Fruit fly (Drosophila melanogaster) whole organism, embryonic: ENCODE data around the gene CG13931.
A peak's percentile ranks its signal among the peaks of the same experiment; 100 is the strongest.

Experiments used
- Abd-B ChIP-seq: fragments of 200-800 bp; sonication (Bioruptor generic); optimal IDR thresholded peaks from 2 replicates; lab custom pipeline; 2018; ENCODE audit warnings: missing biosample characterization, mild to moderate bottlenecking, missing genetic modification characterization, moderate library complexity
- Awh ChIP-seq: fragments of 200-800 bp; sonication (Bioruptor generic); IDR thresholded peaks from 2 replicates; pipeline ENCODE4, ENCODE4 v1.3.6; 2022; ENCODE audit warnings: missing biosample characterization, missing genetic modification characterization
- Bdp1 ChIP-seq: fragments of 200-800 bp; sonication (Bioruptor generic); optimal IDR thresholded peaks from 3 replicates; lab custom pipeline; 2016; ENCODE audit warnings: missing biosample characterization, missing genetic modification characterization
- CG11723 ChIP-seq: fragments of 200-800 bp; sonication (Bioruptor generic); optimal IDR thresholded peaks from 2 replicates; lab custom pipeline; 2017; ENCODE audit warnings: missing biosample characterization, mild to moderate bottlenecking, missing genetic modification characterization
- CG12942 ChIP-seq: fragments of 200-800 bp; sonication (Bioruptor generic); optimal IDR thresholded peaks from 3 replicates; lab custom pipeline; 2016; ENCODE audit warnings: missing biosample characterization, missing genetic modification characterization
- CG13775 ChIP-seq: fragments of 200-800 bp; sonication (Bioruptor generic); optimal IDR thresholded peaks from 3 replicates; lab custom pipeline; 2017; ENCODE audit warnings: missing biosample characterization, mild to moderate bottlenecking, missing genetic modification characterization
- CG14710 ChIP-seq: fragments of 200-800 bp; sonication (Bioruptor generic); optimal IDR thresholded peaks from 3 replicates; lab custom pipeline; 2019; ENCODE audit warnings: missing biosample characterization, mild to moderate bottlenecking, missing genetic modification characterization, moderate library complexity
- CG15073 ChIP-seq: fragments of 200-800 bp; sonication (Bioruptor generic); optimal IDR thresholded peaks from 2 replicates; lab custom pipeline; 2016; ENCODE audit warnings: missing biosample characterization, missing genetic modification characterization
- CG15696 ChIP-seq: fragments of 200-800 bp; sonication (Bioruptor generic); optimal IDR thresholded peaks from 2 replicates; lab custom pipeline; 2019; ENCODE audit warnings: missing biosample characterization, mild to moderate bottlenecking, missing genetic modification characterization, moderate library complexity
- CG31388 ChIP-seq: fragments of 200-800 bp; sonication (Bioruptor generic); optimal IDR thresholded peaks from 2 replicates; lab custom pipeline; 2016; ENCODE audit warnings: missing biosample characterization, missing genetic modification characterization
- CG32767 ChIP-seq: fragments of 200-800 bp; sonication (Bioruptor generic); IDR thresholded peaks from 2 replicates; pipeline ENCODE4 v1.3.6; 2022; ENCODE audit warnings: missing biosample characterization, missing genetic modification characterization
- CG32772 ChIP-seq: fragments of 200-800 bp; sonication (Bioruptor generic); IDR thresholded peaks from 2 replicates; pipeline ENCODE4 v1.3.6; 2022; ENCODE audit warnings: missing biosample characterization, missing genetic modification characterization
- CG33557 ChIP-seq: fragments of 200-800 bp; sonication (Bioruptor generic); optimal IDR thresholded peaks from 2 replicates; lab custom pipeline; 2019; ENCODE audit warnings: missing biosample characterization, mild to moderate bottlenecking, missing genetic modification characterization, moderate library complexity
- CG3726 ChIP-seq: fragments of 200-800 bp; sonication (Bioruptor generic); IDR thresholded peaks from 3 replicates; pipeline ENCODE4, ENCODE4 v1.3.6; 2022; ENCODE audit warnings: missing biosample characterization, missing genetic modification characterization
- CG4820 ChIP-seq: fragments of 200-800 bp; sonication (Bioruptor generic); optimal IDR thresholded peaks from 3 replicates; lab custom pipeline; 2016; ENCODE audit warnings: missing biosample characterization, missing genetic modification characterization
- CG6813 ChIP-seq: fragments of 200-800 bp; sonication (Bioruptor generic); optimal IDR thresholded peaks from 2 replicates; lab custom pipeline; 2017; ENCODE audit warnings: missing biosample characterization, missing genetic modification characterization, mild to moderate bottlenecking, moderate library complexity, missing genetic modification reagents
- CG7357 ChIP-seq: fragments of 200-800 bp; sonication (Bioruptor generic); IDR thresholded peaks from 3 replicates; pipeline ENCODE4 v1.3.6; 2022; ENCODE audit warnings: missing biosample characterization, missing genetic modification characterization
- CG9215 ChIP-seq: fragments of 200-800 bp; sonication (Bioruptor generic); IDR thresholded peaks from 2 replicates; pipeline ENCODE4 v1.3.6; 2022; ENCODE audit warnings: missing biosample characterization, missing genetic modification characterization
- D ChIP-seq, 2 experiments: fragments of 200-800 bp in 1 of 2; fragments of >200 bp in 1 of 2; sonication (Bioruptor generic) in 1 of 2; optimal IDR thresholded peaks; 2 replicates in 1 of 2; 3 replicates in 1 of 2; lab custom pipeline; 2017; ENCODE audit warnings: mild to moderate bottlenecking in 1 of 2, missing biosample characterization in 1 of 2, missing genetic modification characterization in 1 of 2, missing genetic modification reagents in 1 of 2
- Dll ChIP-seq: fragments of 200-800 bp; sonication (Bioruptor generic); IDR thresholded peaks from 4 replicates; pipeline ENCODE4 v1.3.6; 2022; ENCODE audit warnings: missing biosample characterization, missing genetic modification characterization; ENCODE audit not compliant: partially characterized antibody
- E2f1 ChIP-seq: fragments of 200-800 bp; sonication (Bioruptor generic); IDR thresholded peaks from 2 replicates; pipeline ENCODE4 v1.3.6; 2022; ENCODE audit warnings: missing biosample characterization, missing genetic modification characterization
- Fer1 ChIP-seq: fragments of 200-800 bp; sonication (Bioruptor generic); optimal IDR thresholded peaks from 2 replicates; lab custom pipeline; 2017; ENCODE audit warnings: missing biosample characterization, mild to moderate bottlenecking, missing genetic modification characterization
- H15 ChIP-seq: fragments of 200-800 bp; sonication (Bioruptor generic); IDR thresholded peaks from 3 replicates; pipeline ENCODE4 v1.3.6; 2022; ENCODE audit warnings: missing biosample characterization, missing genetic modification characterization
- HHEX ChIP-seq: fragments of 200-800 bp; sonication (Bioruptor generic); optimal IDR thresholded peaks from 3 replicates; lab custom pipeline; 2017; ENCODE audit warnings: missing biosample characterization, mild to moderate bottlenecking, missing genetic modification characterization, missing genetic modification reagents
- MTF-1 ChIP-seq: fragments of 200-800 bp; sonication (Bioruptor generic); optimal IDR thresholded peaks from 2 replicates; lab custom pipeline; 2018; ENCODE audit warnings: missing biosample characterization, mild to moderate bottlenecking, missing genetic modification characterization, borderline replicate concordance
- Mes4 ChIP-seq: fragments of 200-800 bp; sonication (Bioruptor generic); optimal IDR thresholded peaks from 2 replicates; lab custom pipeline; 2016; ENCODE audit warnings: missing biosample characterization, missing genetic modification characterization
- Mrtf ChIP-seq: fragments of 200-800 bp; sonication (Bioruptor generic); IDR thresholded peaks from 3 replicates; pipeline ENCODE4 v1.3.6; 2022; ENCODE audit warnings: missing biosample characterization, missing genetic modification characterization
- Nf-YB ChIP-seq: fragments of 200-800 bp; sonication (Bioruptor generic); optimal IDR thresholded peaks from 3 replicates; lab custom pipeline; 2019; ENCODE audit warnings: missing biosample characterization, mild to moderate bottlenecking, missing genetic modification characterization, moderate library complexity
- Six4 ChIP-seq: fragments of 200-800 bp; sonication (Bioruptor generic); optimal IDR thresholded peaks from 2 replicates; lab custom pipeline; 2016; ENCODE audit warnings: missing biosample characterization, missing genetic modification characterization
- bab2 ChIP-seq: fragments of 200-800 bp; sonication (Bioruptor generic); optimal IDR thresholded peaks from 2 replicates; lab custom pipeline; 2016; ENCODE audit warnings: missing biosample characterization, missing genetic modification characterization
- bsh ChIP-seq, 2 experiments: fragments of 200-800 bp; sonication (Bioruptor generic); optimal IDR thresholded peaks; 2 replicates each; lab custom pipeline; 2017 to 2018; ENCODE audit warnings: mild to moderate bottlenecking in 2 of 2, missing biosample characterization in 2 of 2, missing genetic modification characterization in 2 of 2, moderate library complexity in 1 of 2
- chn ChIP-seq: fragments of 200-800 bp; sonication (Bioruptor generic); optimal IDR thresholded peaks from 2 replicates; lab custom pipeline; 2016; ENCODE audit warnings: missing biosample characterization, missing genetic modification characterization
- dati ChIP-seq: fragments of 200-800 bp; sonication (Bioruptor generic); IDR thresholded peaks from 2 replicates; pipeline ENCODE4 v1.3.6; 2022; ENCODE audit warnings: missing biosample characterization, missing genetic modification characterization
- dmrt99B ChIP-seq: fragments of 200-800 bp; sonication (Bioruptor generic); optimal IDR thresholded peaks from 2 replicates; lab custom pipeline; 2018; ENCODE audit warnings: missing biosample characterization, mild to moderate bottlenecking, missing genetic modification characterization, moderate library complexity
- dpn ChIP-seq, 2 experiments: fragments of 200-800 bp; sonication (Bioruptor generic); optimal IDR thresholded peaks; 3 replicates each; lab custom pipeline; 2016; ENCODE audit warnings: missing biosample characterization in 2 of 2, missing genetic modification characterization in 2 of 2
- esg ChIP-seq: fragments of 200-800 bp; sonication (Bioruptor generic); conservative IDR thresholded peaks from 2 replicates; pipeline ENCODE4 v1.3.6; 2022; ENCODE audit warnings: missing biosample characterization, missing genetic modification characterization
- fd96Cb ChIP-seq: fragments of 200-800 bp; sonication (Bioruptor generic); optimal IDR thresholded peaks from 2 replicates; lab custom pipeline; 2018; ENCODE audit warnings: missing biosample characterization, mild to moderate bottlenecking, missing genetic modification characterization, moderate library complexity
- gem ChIP-seq: fragments of 200-800 bp; sonication (Bioruptor generic); optimal IDR thresholded peaks from 2 replicates; lab custom pipeline; 2019; ENCODE audit warnings: missing biosample characterization, mild to moderate bottlenecking, missing genetic modification characterization, moderate library complexity
- insv ChIP-seq, 2 experiments: fragments of 200-800 bp; sonication (Bioruptor generic); optimal IDR thresholded peaks; 3 replicates each; lab custom pipeline; 2016 to 2018; ENCODE audit warnings: missing biosample characterization in 2 of 2, missing genetic modification characterization in 2 of 2
- maf-S ChIP-seq: fragments of 200-800 bp; sonication (Bioruptor generic); optimal IDR thresholded peaks from 2 replicates; lab custom pipeline; 2016; ENCODE audit warnings: missing biosample characterization, missing genetic modification characterization
- peb ChIP-seq: fragments of 200-800 bp; sonication (Bioruptor generic); IDR thresholded peaks from 2 replicates; pipeline ENCODE4 v1.3.6; 2022; ENCODE audit warnings: missing biosample characterization, missing genetic modification characterization
- pita ChIP-seq: fragments of 200-800 bp; sonication (Bioruptor generic); optimal IDR thresholded peaks from 2 replicates; lab custom pipeline; 2017; ENCODE audit warnings: missing biosample characterization, mild to moderate bottlenecking, missing genetic modification characterization
- ranshi ChIP-seq: fragments of 200-800 bp; sonication (Bioruptor generic); IDR thresholded peaks from 2 replicates; pipeline ENCODE4 v1.3.6; 2022; ENCODE audit warnings: missing biosample characterization, missing genetic modification characterization
- row ChIP-seq: fragments of 200-800 bp; sonication (Bioruptor generic); IDR thresholded peaks from 3 replicates; pipeline ENCODE4 v1.3.6; 2022; ENCODE audit warnings: missing biosample characterization, missing genetic modification characterization
- slbo ChIP-seq: fragments of 200-800 bp; sonication (Bioruptor generic); IDR thresholded peaks from 2 replicates; pipeline ENCODE4 v1.3.6; 2022; ENCODE audit warnings: missing biosample characterization, missing genetic modification characterization
- slp2 ChIP-seq: fragments of 200-800 bp; sonication (Bioruptor generic); optimal IDR thresholded peaks from 2 replicates; lab custom pipeline; 2016; ENCODE audit warnings: missing biosample characterization, missing genetic modification characterization
- tio ChIP-seq: fragments of 200-800 bp; sonication (Bioruptor generic); optimal IDR thresholded peaks from 2 replicates; lab custom pipeline; 2017; ENCODE audit warnings: missing biosample characterization, missing genetic modification characterization, inconsistent platforms
- toy ChIP-seq: fragments of 200-800 bp; sonication (Bioruptor generic); IDR thresholded peaks from 2 replicates; pipeline ENCODE4 v1.3.6; 2022; ENCODE audit warnings: missing biosample characterization, missing genetic modification characterization
- vvl ChIP-seq: fragments of 200-800 bp; sonication (Bioruptor generic); IDR thresholded peaks from 2 replicates; pipeline ENCODE4 v1.3.6; 2022; ENCODE audit warnings: missing biosample characterization, missing genetic modification characterization
- wek ChIP-seq: fragments of 200-800 bp; sonication (Bioruptor generic); optimal IDR thresholded peaks from 3 replicates; lab custom pipeline; 2018; ENCODE audit warnings: missing biosample characterization, mild to moderate bottlenecking, missing genetic modification characterization, moderate library complexity

CG13931 gene

dm6 chr3L:1702367-1702927 lies at the start of gene CG13931 (continued):
- TF ChIP-seq CG32772 (GFP tag; lab: Robert Waterston, UW) (0 out of 2 replicates have a peak, but pooled peaks have one; percentile 18), dati (GFP tag; lab: Robert Waterston, UW) (no peak), Awh (no peak), CG12942 (GFP tag; lab: Kevin White, UChicago) (no peak), dmrt99B (tag; lab: Kevin White, UChicago) (no peak), CG31388 (no peak), maf-S (GFP tag; lab: Kevin White, UChicago) (no peak), ranshi (no peak; the same call in 1 of the 2 replicates), peb (GFP tag; lab: Robert Waterston, UW) (no peak), esg (GFP tag; lab: Robert Waterston, UW) (no peak), vvl (GFP tag; lab: Robert Waterston, UW) (0 out of 2 replicates have a peak, but pooled peaks have one; percentile 53), Dll (GFP tag; lab: Robert Waterston, UW) (no peak), Abd-B (GFP tag; lab: Kevin White, UChicago) (no peak), dpn (GFP tag; optimal IDR thresholded peaks at IDR 0.05; lab: Kevin White, UChicago) (peak in 1 of 2 experiments; percentile 4), Bdp1 (GFP tag; lab: Kevin White, UChicago) (no peak), tio (peak; percentile 32), toy (GFP tag; lab: Robert Waterston, UW) (no peak), CG6813 (no peak), Fer1 (GFP tag; lab: Kevin White, UChicago) (no peak), insv (GFP tag; optimal IDR thresholded peaks at IDR 0.05; lab: Kevin White, UChicago) (no peak), CG15696 (tag; lab: Kevin White, UChicago) (peak; percentile 22), D (optimal IDR thresholded peaks at IDR 0.05; lab: Kevin White, UChicago) (no peak), D (GFP tag; optimal IDR thresholded peaks at IDR 0.05; lab: Kevin White, UChicago) (no peak), Nf-YB (GFP tag; lab: Kevin White, UChicago) (no peak), fd96Cb (tag; lab: Kevin White, UChicago) (peak; percentile 28), bsh (GFP tag; optimal IDR thresholded peaks at IDR 0.05; lab: Kevin White, UChicago) (peak in 1 of 2 experiments; percentile 42), CG32767 (GFP tag; lab: Robert Waterston, UW) (no peak), E2f1 (GFP tag; lab: Robert Waterston, UW) (0 out of 2 replicates have a peak, but pooled peaks have one; percentile 13), CG14710 (tag; lab: Kevin White, UChicago) (peak; percentile 21), HHEX (no peak), CG3726 (GFP tag; lab: Robert Waterston, UW) (no peak), row (GFP tag; lab: Robert Waterston, UW) (peak; percentile 42; the same call in 1 of the 3 replicates), MTF-1 (no peak), wek (GFP tag; lab: Kevin White, UChicago) (no peak), gem (tag; lab: Kevin White, UChicago) (peak; percentile 61), bab2 (GFP tag; lab: Kevin White, UChicago) (peak; percentile 15), CG7357 (GFP tag; lab: Robert Waterston, UW) (0 out of 3 replicates have a peak, but pooled peaks have one; percentile 16), slbo (GFP tag; lab: Robert Waterston, UW) (no peak), CG9215 (GFP tag; lab: Robert Waterston, UW) (no peak), H15 (GFP tag; lab: Robert Waterston, UW) (no peak), CG4820 (GFP tag; lab: Kevin White, UChicago) (peak; percentile 0), slp2 (GFP tag; lab: Kevin White, UChicago) (no peak), chn (GFP tag; lab: Kevin White, UChicago) (no peak), CG33557 (GFP tag; lab: Kevin White, UChicago) (no peak), Mes4 (no peak), Mrtf (GFP tag; lab: Robert Waterston, UW) (no peak; the same call in 2 of the 3 replicates), CG11723 (GFP tag; lab: Kevin White, UChicago) (no peak), CG15073 (GFP tag; lab: Kevin White, UChicago) (no peak), pita (no peak), CG13775 (peak; percentile 5), Six4 (GFP tag; lab: Kevin White, UChicago) (no peak)
